Fruit fly (Drosophila melanogaster): ENCODE results near the gene Ten-m.

The Ten-m gene

DNA sequence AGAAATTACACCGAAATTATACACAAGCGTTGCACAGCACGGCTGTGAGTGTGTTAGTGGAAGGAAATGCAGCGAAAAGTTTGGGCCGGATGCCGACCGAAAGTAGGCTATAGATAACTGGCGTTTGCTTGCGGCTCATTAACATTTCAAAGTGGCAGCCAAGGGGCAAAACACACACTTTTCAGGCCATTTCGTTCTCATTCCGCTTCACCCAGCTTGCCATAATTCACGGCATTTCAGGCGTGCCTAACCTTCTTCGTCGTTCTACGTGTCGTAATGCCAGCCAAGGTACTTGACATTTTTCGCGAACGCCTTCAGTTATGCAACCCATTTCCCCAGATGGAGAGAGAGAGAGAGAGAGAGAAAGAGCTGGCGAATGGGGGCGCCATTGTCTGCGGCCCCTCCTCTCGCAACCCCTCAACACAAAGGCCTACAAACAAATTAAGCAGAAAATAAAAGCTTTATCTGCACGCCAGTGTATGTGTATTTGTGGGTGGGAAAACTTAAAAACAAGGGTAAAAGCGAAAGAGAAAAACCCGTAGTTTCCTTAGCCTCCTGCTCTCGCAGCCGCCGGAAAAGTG, 61.0 kb downstream of the Ten-m start:
- no peak for TF ChIP-seq cnc (optimal IDR thresholded peaks at IDR 0.05)
- TF ChIP-seq CG14711 (tag; optimal IDR thresholded peaks at IDR 0.05), result no peak
- no peak for TF ChIP-seq kay (GFP tag; ENCODE audit: borderline replicate concordance)
- no peak for TF ChIP-seq pad (GFP tag; optimal IDR thresholded peaks at IDR 0.05)
- no peak for TF ChIP-seq Crg-1 (GFP tag; optimal IDR thresholded peaks at IDR 0.05)
- TF ChIP-seq cic (GFP tag; optimal IDR thresholded peaks at IDR 0.05), result no peak

DNA sequence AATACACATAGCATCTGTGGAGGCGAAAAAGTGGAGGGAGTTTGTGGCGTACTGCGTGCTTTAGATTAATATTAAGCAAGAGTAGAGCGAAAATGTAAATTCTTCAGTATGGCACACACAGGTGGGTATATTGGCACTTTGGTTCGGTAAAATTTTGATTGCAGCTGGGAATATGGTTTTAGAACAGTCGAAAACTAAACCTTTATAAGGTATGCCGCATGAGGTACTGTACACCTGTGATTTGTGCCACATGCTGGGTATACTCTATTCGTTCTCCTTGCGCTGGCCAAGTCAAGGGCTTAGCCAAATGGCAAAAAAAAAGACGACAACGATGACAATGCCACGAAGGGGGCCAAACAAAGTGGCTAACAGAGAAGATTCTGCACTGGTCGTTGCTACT, 65.1 kb downstream of the Ten-m start:
- TF ChIP-seq Hr96 (GFP tag; optimal IDR thresholded peaks at IDR 0.05) (no peak), CG7101 (tag; optimal IDR thresholded peaks at IDR 0.05) (no peak), kay (GFP tag; ENCODE audit: borderline replicate concordance) (no peak), CG12768 (GFP tag; optimal IDR thresholded peaks at IDR 0.05) (no peak), cnc (optimal IDR thresholded peaks at IDR 0.05) (no peak), tj (GFP tag; optimal IDR thresholded peaks at IDR 0.05) (no peak), CG14711 (tag; optimal IDR thresholded peaks at IDR 0.05) (no peak), bab1 (GFP tag; optimal IDR thresholded peaks at IDR 0.05) (no peak), CG5204 (GFP tag; optimal IDR thresholded peaks at IDR 0.05) (no peak)

DNA sequence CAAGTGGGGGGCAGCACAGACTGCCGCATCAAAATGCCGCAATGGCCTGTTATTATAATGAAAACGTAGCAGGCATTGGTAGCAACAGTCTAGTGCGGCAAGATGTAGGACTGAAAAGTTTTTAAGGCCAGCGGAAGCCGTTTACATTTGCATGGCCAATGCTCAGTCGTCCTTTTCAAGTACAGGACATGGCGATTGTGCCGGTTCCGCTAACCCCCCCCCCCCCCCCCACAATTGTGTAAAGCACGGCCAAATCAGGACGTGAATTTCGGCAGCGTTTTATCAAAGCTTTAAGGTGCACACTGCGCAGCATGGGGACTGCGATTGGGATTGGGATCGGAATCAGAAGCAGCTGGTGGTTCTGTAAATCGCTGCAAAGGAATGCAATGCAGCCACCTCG, 69.8 kb downstream of the Ten-m start:
- no peak for TF ChIP-seq CG12768 (GFP tag; optimal IDR thresholded peaks at IDR 0.05)
- TF ChIP-seq kay (GFP tag; ENCODE audit: borderline replicate concordance), result no peak
- TF ChIP-seq cic (GFP tag; optimal IDR thresholded peaks at IDR 0.05), result no peak
- TF ChIP-seq CG7045 (GFP tag; optimal IDR thresholded peaks at IDR 0.05), result no peak
- no peak for TF ChIP-seq tj (GFP tag; optimal IDR thresholded peaks at IDR 0.05)
- no peak for TF ChIP-seq pad (GFP tag; optimal IDR thresholded peaks at IDR 0.05)
- no peak for TF ChIP-seq CG1620 (GFP tag; optimal IDR thresholded peaks at IDR 0.05)
- TF ChIP-seq CG5204 (GFP tag; optimal IDR thresholded peaks at IDR 0.05), result no peak
- no peak for TF ChIP-seq Crg-1 (GFP tag; optimal IDR thresholded peaks at IDR 0.05)
- TF ChIP-seq Clk (GFP tag; optimal IDR thresholded peaks at IDR 0.05), result no peak
- no peak for TF ChIP-seq ovo (GFP tag; optimal IDR thresholded peaks at IDR 0.05)

DNA sequence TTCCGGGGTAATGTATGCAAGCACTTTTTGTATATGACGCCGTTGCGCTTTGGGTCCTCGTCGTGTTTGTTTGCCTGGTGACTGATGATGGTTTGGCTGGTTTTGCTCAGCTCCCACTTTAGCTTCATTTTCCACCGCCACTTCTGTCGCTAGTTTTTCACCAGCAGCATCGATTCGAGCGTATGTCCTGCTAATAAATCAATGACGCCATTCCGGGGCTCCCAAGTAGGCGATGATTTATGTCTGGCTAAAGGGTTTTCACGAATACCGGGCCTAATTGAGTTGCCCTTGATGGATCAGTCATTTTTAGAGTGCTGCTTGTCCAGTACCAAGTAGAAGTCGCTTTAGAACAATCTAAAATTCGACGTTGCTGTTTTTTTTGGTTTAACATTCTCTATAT, 78.2 kb downstream of the Ten-m start, which contains the start of gene CG32450:
CG32450 (plus strand) TSS at position 301 of the 400 bp plus-strand sequence.
- TF ChIP-seq cic (GFP tag; optimal IDR thresholded peaks at IDR 0.05) (no peak), kay (GFP tag; ENCODE audit: borderline replicate concordance) (no peak), bab1 (GFP tag; optimal IDR thresholded peaks at IDR 0.05) (no peak), toe (GFP tag; optimal IDR thresholded peaks at IDR 0.05) (no peak), CG1620 (GFP tag; optimal IDR thresholded peaks at IDR 0.05) (no peak), CG7045 (GFP tag; optimal IDR thresholded peaks at IDR 0.05) (no peak)

DNA sequence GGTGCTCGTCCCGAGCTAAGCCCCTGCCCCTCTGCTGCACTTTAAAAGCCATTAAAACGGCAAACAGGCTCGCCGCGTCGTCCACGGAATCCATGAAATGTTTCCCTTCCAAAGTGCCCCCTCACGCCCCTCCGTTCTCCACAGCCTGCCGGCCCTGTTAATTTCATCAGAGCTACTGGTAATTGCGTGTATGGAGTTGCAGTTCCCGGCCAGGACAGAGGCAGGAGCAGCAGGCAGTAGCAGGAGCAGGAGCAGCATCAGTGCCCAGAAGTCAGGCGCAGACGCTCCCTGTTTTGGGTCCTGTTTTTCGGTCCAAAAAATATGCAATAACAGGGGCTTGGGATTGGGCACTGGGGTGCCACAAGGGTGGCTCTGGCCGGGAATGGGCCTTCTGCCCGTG, 90.8 kb downstream of the Ten-m start:
- no peak for TF ChIP-seq CG33017 (tag; optimal IDR thresholded peaks at IDR 0.05)
- TF ChIP-seq Clk (GFP tag; optimal IDR thresholded peaks at IDR 0.05), result no peak
- TF ChIP-seq toe (GFP tag; optimal IDR thresholded peaks at IDR 0.05), result no peak
- no peak for TF ChIP-seq Hr96 (GFP tag; optimal IDR thresholded peaks at IDR 0.05)
- TF ChIP-seq CG11617 (GFP tag; optimal IDR thresholded peaks at IDR 0.05), result no peak
- no peak for TF ChIP-seq ovo (GFP tag; optimal IDR thresholded peaks at IDR 0.05)
- no peak for TF ChIP-seq CG5204 (GFP tag; optimal IDR thresholded peaks at IDR 0.05)
- TF ChIP-seq CG7045 (GFP tag; optimal IDR thresholded peaks at IDR 0.05), result no peak
- no peak for TF ChIP-seq CG1620 (GFP tag; optimal IDR thresholded peaks at IDR 0.05)
- no peak for TF ChIP-seq kay (GFP tag; ENCODE audit: borderline replicate concordance)
- TF ChIP-seq bab1 (GFP tag; optimal IDR thresholded peaks at IDR 0.05), result no peak
- TF ChIP-seq pad (GFP tag; optimal IDR thresholded peaks at IDR 0.05), result no peak
- no peak for TF ChIP-seq cnc (optimal IDR thresholded peaks at IDR 0.05)
- no peak for TF ChIP-seq Mnt (GFP tag; optimal IDR thresholded peaks at IDR 0.05)
- TF ChIP-seq Crg-1 (GFP tag; optimal IDR thresholded peaks at IDR 0.05), result no peak
- TF ChIP-seq tj (GFP tag; optimal IDR thresholded peaks at IDR 0.05), result no peak
- TF ChIP-seq CG12768 (GFP tag; optimal IDR thresholded peaks at IDR 0.05), result no peak
- TF ChIP-seq cic (GFP tag; optimal IDR thresholded peaks at IDR 0.05), result no peak
- TF ChIP-seq CG7101 (tag; optimal IDR thresholded peaks at IDR 0.05), result no peak

DNA sequence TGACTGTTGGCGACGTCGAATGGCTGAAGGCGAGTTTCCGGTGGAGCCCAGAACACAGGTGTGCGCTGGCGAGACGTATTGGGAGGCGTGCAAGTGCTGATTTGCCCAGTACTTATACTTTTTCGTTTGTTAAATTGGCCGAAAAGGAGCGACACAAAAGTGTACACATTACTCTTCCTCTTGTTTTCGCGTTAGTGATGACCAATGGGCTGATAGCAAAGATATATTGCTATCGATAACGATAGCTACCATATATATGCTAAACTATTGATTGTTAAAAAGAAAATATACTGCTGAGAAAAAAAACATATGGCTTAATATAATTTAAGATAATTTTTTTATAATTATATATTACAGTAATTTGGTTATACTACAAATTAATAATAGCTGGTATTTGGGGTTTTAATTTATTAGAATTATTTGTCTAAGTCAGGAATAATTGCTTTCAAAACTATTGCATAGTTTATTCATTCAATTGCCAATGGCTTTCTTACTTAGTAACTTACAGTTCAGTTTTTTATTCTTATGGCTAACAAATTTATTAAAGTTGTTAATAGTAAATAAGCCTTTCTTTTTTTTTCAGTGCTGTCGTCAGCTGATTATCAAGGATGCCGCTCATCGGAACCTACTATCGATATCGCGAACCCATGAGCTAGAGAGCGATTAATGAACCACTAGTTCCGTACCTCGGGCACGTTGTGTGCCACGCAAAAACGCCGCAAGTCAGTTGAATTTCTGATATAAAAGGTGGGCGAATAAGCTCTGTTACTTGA, 119.5 kb downstream of the Ten-m start, which contains the start of the genes Hem and IleRS:
Hem (minus strand) TSS at position 202 of the 773 bp plus-strand sequence.
IleRS (plus strand) TSS at position 672 of the 773 bp plus-strand sequence.
- peak; percentile 91 for TF ChIP-seq CG7045 (GFP tag; optimal IDR thresholded peaks at IDR 0.05)
- peak; percentile 2 for TF ChIP-seq cic (GFP tag; optimal IDR thresholded peaks at IDR 0.05)
- peak; percentile 79 for TF ChIP-seq Hr96 (GFP tag; optimal IDR thresholded peaks at IDR 0.05)
- TF ChIP-seq bab1 (GFP tag; optimal IDR thresholded peaks at IDR 0.05), result peak; percentile 89
- peak; percentile 60 for TF ChIP-seq pad (GFP tag; optimal IDR thresholded peaks at IDR 0.05)
- TF ChIP-seq CG7101 (tag; optimal IDR thresholded peaks at IDR 0.05), result peak; percentile 86
- TF ChIP-seq Clk (GFP tag; optimal IDR thresholded peaks at IDR 0.05), result peak; percentile 56
- TF ChIP-seq Crg-1 (GFP tag; optimal IDR thresholded peaks at IDR 0.05), result peak; percentile 60
- peak; percentile 84 for TF ChIP-seq CG33017 (tag; optimal IDR thresholded peaks at IDR 0.05)
- TF ChIP-seq CG12768 (GFP tag; optimal IDR thresholded peaks at IDR 0.05), result peak; percentile 84
- TF ChIP-seq CG14711 (tag; optimal IDR thresholded peaks at IDR 0.05), result peak; percentile 83
- peak; percentile 86 for TF ChIP-seq Mnt (GFP tag; optimal IDR thresholded peaks at IDR 0.05)
- TF ChIP-seq toe (GFP tag; optimal IDR thresholded peaks at IDR 0.05), result peak; percentile 85
- TF ChIP-seq tj (GFP tag; optimal IDR thresholded peaks at IDR 0.05), result peak; percentile 70
- TF ChIP-seq CG1620 (GFP tag; optimal IDR thresholded peaks at IDR 0.05), result peak; percentile 57
- TF ChIP-seq kay (GFP tag; ENCODE audit: borderline replicate concordance), result no peak
- TF ChIP-seq CG5204 (GFP tag; optimal IDR thresholded peaks at IDR 0.05), result peak; percentile 72
- TF ChIP-seq ovo (GFP tag; optimal IDR thresholded peaks at IDR 0.05), result peak; percentile 60
- peak; percentile 89 for TF ChIP-seq CG11617 (GFP tag; optimal IDR thresholded peaks at IDR 0.05)
- no peak for TF ChIP-seq cnc (optimal IDR thresholded peaks at IDR 0.05)

All from whole organism, adult.